Worm (Caenorhabditis elegans): ENCODE measurements around the gene fut-6.

DNA sequence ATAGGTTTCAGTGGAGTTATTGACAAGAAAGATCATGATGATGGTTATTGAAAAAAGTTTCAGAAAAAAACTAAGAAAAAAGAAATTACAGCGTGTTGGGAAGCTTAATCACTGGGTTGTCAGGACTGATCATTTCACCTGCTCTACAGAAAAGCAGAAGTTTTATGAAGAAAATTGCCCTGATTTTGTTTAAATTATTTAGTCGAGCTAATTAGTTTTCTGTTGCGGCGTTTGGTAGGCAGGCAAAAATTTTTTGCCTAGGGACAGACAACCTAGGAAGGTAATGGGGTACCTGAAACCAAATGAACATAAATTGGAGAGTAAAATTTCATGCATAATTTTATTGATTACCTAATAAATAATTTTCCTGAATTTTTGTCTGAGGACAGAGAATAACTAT is 28.0 kb upstream of the fut-6 start, which contains the start of gene sre-40:
- TF ChIP-seq fos-1 (tag; optimal IDR thresholded peaks at IDR 0.05), result no peak
- TF ChIP-seq mdl-1 (tag; optimal IDR thresholded peaks at IDR 0.05), result no peak
- no peak for TF ChIP-seq vab-15 (tag; optimal IDR thresholded peaks at IDR 0.05)
- no peak for TF ChIP-seq unc-62 (GFP tag; optimal IDR thresholded peaks at IDR 0.05)
- no peak for TF ChIP-seq nhr-12 (tag; optimal IDR thresholded peaks at IDR 0.05)
- TF ChIP-seq C16A3.4 (tag; optimal IDR thresholded peaks at IDR 0.05), result no peak
- no peak for TF ChIP-seq ztf-11 (tag; optimal IDR thresholded peaks at IDR 0.05)
- TF ChIP-seq skn-1 (tag; optimal IDR thresholded peaks at IDR 0.05), result no peak
- TF ChIP-seq dpl-1 (GFP tag; optimal IDR thresholded peaks at IDR 0.05), result no peak
- TF ChIP-seq lin-13 (GFP tag; optimal IDR thresholded peaks at IDR 0.05), result no peak
